In genomic region chrV:3984178-3984577, ce11 we compare ENCODE assay signal across 5 worm cellular contexts.
TF ChIP-seq lines count a peak whose summit lies in the region.

TSS of gene nlp-29 (plus strand) at chrV:3984425.

TF ChIP-seq in whole organism, L1 larva, 84 proteins besides CTCF, POLR2A, EP300 and RAD21 (continues in another document):
- TF ChIP-seq nhr-47 (tag; optimal IDR thresholded peaks at IDR 0.05; lab: Kevin White, UChicago) (no peak), pag-3 (tag; optimal IDR thresholded peaks at IDR 0.05; lab: Kevin White, UChicago; ENCODE audit: borderline replicate concordance, insufficient read depth) (no peak), irx-1 (tag; optimal IDR thresholded peaks at IDR 0.05; lab: Kevin White, UChicago) (no peak), snu-23 (GFP tag; optimal IDR thresholded peaks at IDR 0.05; lab: Kevin White, UChicago) (peak; percentile 50), C34B4.2 (tag; optimal IDR thresholded peaks at IDR 0.05; lab: Kevin White, UChicago) (no peak), efl-3 (GFP tag; optimal IDR thresholded peaks at IDR 0.05; lab: Kevin White, UChicago) (no peak), mep-1 (tag; optimal IDR thresholded peaks at IDR 0.05; lab: Kevin White, UChicago) (no peak), unc-98 (GFP tag; IDR thresholded peaks at IDR 0.05; lab: Robert Waterston, UW) (no peak), nhr-28 (tag; optimal IDR thresholded peaks at IDR 0.05; lab: Kevin White, UChicago) (no peak), nhr-77 (tag; optimal IDR thresholded peaks at IDR 0.05; lab: Kevin White, UChicago) (no peak), jun-1 (tag; optimal IDR thresholded peaks at IDR 0.05; lab: Kevin White, UChicago) (no peak), C04F5.9 (tag; optimal IDR thresholded peaks at IDR 0.05; lab: Kevin White, UChicago) (no peak), blmp-1 (tag; optimal IDR thresholded peaks at IDR 0.05; lab: Kevin White, UChicago) (peak; percentile 87), zag-1 (tag; optimal IDR thresholded peaks at IDR 0.05; lab: Kevin White, UChicago) (no peak), tlp-1 (tag; optimal IDR thresholded peaks at IDR 0.05; lab: Kevin White, UChicago) (no peak), alr-1 (tag; optimal IDR thresholded peaks at IDR 0.05; lab: Kevin White, UChicago; ENCODE audit: borderline replicate concordance) (no peak), elt-3 (tag; optimal IDR thresholded peaks at IDR 0.05; lab: Kevin White, UChicago) (peak in 1 of 6 experiments; percentile 56), mdl-1 (tag; optimal IDR thresholded peaks at IDR 0.05; lab: Kevin White, UChicago) (peak in 1 of 2 experiments; percentile 9)

TF ChIP-seq in whole organism, L2 larva, 48 proteins besides CTCF, POLR2A, EP300 and RAD21:
- TF ChIP-seq sma-3 (GFP tag; optimal IDR thresholded peaks at IDR 0.05; lab: Kevin White, UChicago) (peak; percentile 79), ama-1 (optimal IDR thresholded peaks at IDR 0.05; lab: Kevin White, UChicago) (no peak), lin-39 (tag; optimal IDR thresholded peaks at IDR 0.05; lab: Kevin White, UChicago) (no peak), sma-9 (GFP tag; optimal IDR thresholded peaks at IDR 0.05; lab: Kevin White, UChicago) (peak; percentile 63), sma-9 (tag; optimal IDR thresholded peaks at IDR 0.05; lab: Kevin White, UChicago) (no peak), dmd-4 (tag; optimal IDR thresholded peaks at IDR 0.05; lab: Kevin White, UChicago) (no peak), ztf-1 (GFP tag; conservative IDR thresholded peaks at IDR 0.05; lab: Robert Waterston, UW) (no peak), blmp-1 (tag; optimal IDR thresholded peaks at IDR 0.05; lab: Kevin White, UChicago; ENCODE audit: insufficient read depth) (peak; percentile 50), R02D3.7 (tag; optimal IDR thresholded peaks at IDR 0.05; lab: Kevin White, UChicago) (no peak), nhr-21 (tag; optimal IDR thresholded peaks at IDR 0.05; lab: Kevin White, UChicago) (peak; percentile 59), nhr-25 (tag; optimal IDR thresholded peaks at IDR 0.05; lab: Kevin White, UChicago) (peak; percentile 77), lsy-2 (tag; optimal IDR thresholded peaks at IDR 0.05; lab: Kevin White, UChicago) (no peak), elt-3 (tag; optimal IDR thresholded peaks at IDR 0.05; lab: Kevin White, UChicago) (no peak), mdl-1 (tag; optimal IDR thresholded peaks at IDR 0.05; lab: Kevin White, UChicago) (no peak), crh-2 (tag; optimal IDR thresholded peaks at IDR 0.05; lab: Kevin White, UChicago) (peak; percentile 49), nhr-237 (tag; optimal IDR thresholded peaks at IDR 0.05; lab: Kevin White, UChicago) (no peak)

TF ChIP-seq in whole organism, L3 larva, 47 proteins besides CTCF, POLR2A, EP300 and RAD21:
- no peak for TF ChIP-seq ZK546.5 (tag; optimal IDR thresholded peaks at IDR 0.05; lab: Kevin White, UChicago)
- peak; percentile 75 for TF ChIP-seq nhr-25 (tag; optimal IDR thresholded peaks at IDR 0.05; lab: Kevin White, UChicago)
- TF ChIP-seq nhr-23 (tag; optimal IDR thresholded peaks at IDR 0.05; lab: Kevin White, UChicago), result peak; percentile 78

TF ChIP-seq in whole organism, L4 larva, 104 proteins besides CTCF, POLR2A, EP300 and RAD21:
- TF ChIP-seq T26A8.4 (GFP tag; IDR thresholded peaks at IDR 0.05; lab: Robert Waterston, UW), result no peak
- no peak for TF ChIP-seq ceh-28 (tag; optimal IDR thresholded peaks at IDR 0.05; lab: Kevin White, UChicago)
- TF ChIP-seq mxl-3 (GFP tag; optimal IDR thresholded peaks at IDR 0.05; lab: Kevin White, UChicago), result peak; percentile 38
- no peak for TF ChIP-seq ces-1 (GFP tag; optimal IDR thresholded peaks at IDR 0.05; lab: Kevin White, UChicago)
- TF ChIP-seq mes-2 (tag; optimal IDR thresholded peaks at IDR 0.05; lab: Kevin White, UChicago; ENCODE audit: poor library complexity, severe bottlenecking), result no peak
- TF ChIP-seq zip-2 (tag; optimal IDR thresholded peaks at IDR 0.05; lab: Kevin White, UChicago), result no peak
- TF ChIP-seq dmd-6 (GFP tag; IDR thresholded peaks at IDR 0.05; lab: Robert Waterston, UW), result peak; percentile 16; the same call in 1 of the 2 replicates
- TF ChIP-seq lsy-2 (tag; optimal IDR thresholded peaks at IDR 0.05; lab: Kevin White, UChicago), result peak in 1 of 2 experiments; percentile 2
- TF ChIP-seq vab-7 (GFP tag; IDR thresholded peaks at IDR 0.05; lab: Robert Waterston, UW), result no peak
- no peak for TF ChIP-seq pha-4 (GFP tag; IDR thresholded peaks at IDR 0.05; lab: Robert Waterston, UW)
- TF ChIP-seq pha-4 (tag; optimal IDR thresholded peaks at IDR 0.05; lab: Kevin White, UChicago), result no peak
- no peak for TF ChIP-seq fkh-10 (GFP tag; optimal IDR thresholded peaks at IDR 0.05; lab: Kevin White, UChicago)
- peak; percentile 47 for TF ChIP-seq nhr-25 (tag; optimal IDR thresholded peaks at IDR 0.05; lab: Kevin White, UChicago; ENCODE audit: borderline replicate concordance, insufficient read depth)
- TF ChIP-seq hlh-30 (tag; optimal IDR thresholded peaks at IDR 0.05; lab: Kevin White, UChicago; ENCODE audit: insufficient read depth), result peak; percentile 56
- TF ChIP-seq madf-5 (GFP tag; IDR thresholded peaks at IDR 0.05; lab: Robert Waterston, UW), result no peak
- TF ChIP-seq ZK337.2 (GFP tag; IDR thresholded peaks at IDR 0.05; lab: Robert Waterston, UW), result no peak
- TF ChIP-seq hlh-11 (tag; optimal IDR thresholded peaks at IDR 0.05; lab: Kevin White, UChicago), result no peak
- TF ChIP-seq set-16 (GFP tag; IDR thresholded peaks at IDR 0.05; lab: Robert Waterston, UW), result no peak
- TF ChIP-seq lin-29 (GFP tag; IDR thresholded peaks at IDR 0.05; lab: Robert Waterston, UW), result no peak
- TF ChIP-seq gei-8 (GFP tag; optimal IDR thresholded peaks at IDR 0.05; lab: Kevin White, UChicago), result no peak
- TF ChIP-seq F10B5.3 (tag; optimal IDR thresholded peaks at IDR 0.05; lab: Kevin White, UChicago), result no peak

TF ChIP-seq in whole organism, late embryonic, 69 proteins besides CTCF, POLR2A, EP300 and RAD21:
- TF ChIP-seq F13H6.1 (tag; optimal IDR thresholded peaks at IDR 0.05; lab: Kevin White, UChicago) (no peak), dve-1 (tag; optimal IDR thresholded peaks at IDR 0.05; lab: Kevin White, UChicago) (peak; percentile 12), eyg-1 (tag; optimal IDR thresholded peaks at IDR 0.05; lab: Kevin White, UChicago) (no peak), ref-2 (tag; optimal IDR thresholded peaks at IDR 0.05; lab: Kevin White, UChicago) (no peak), nhr-232 (tag; optimal IDR thresholded peaks at IDR 0.05; lab: Kevin White, UChicago) (no peak), lim-6 (tag; optimal IDR thresholded peaks at IDR 0.05; lab: Kevin White, UChicago) (no peak), zip-5 (tag; optimal IDR thresholded peaks at IDR 0.05; lab: Kevin White, UChicago) (no peak), fkh-10 (GFP tag; optimal IDR thresholded peaks at IDR 0.05; lab: Kevin White, UChicago) (no peak)
